Fruit fly (Drosophila melanogaster) whole organism, embryonic: ENCODE measurements around the gene CG13928.

Source experiments
- BtbVII ChIP-seq: fragments of 200-800 bp; sonication (Bioruptor generic); optimal IDR thresholded peaks from 3 replicates; lab custom pipeline; 2017; ENCODE audit warnings: missing biosample characterization, mild to moderate bottlenecking, missing genetic modification characterization
- CG10274 ChIP-seq: fragments of 200-800 bp; sonication (Bioruptor generic); optimal IDR thresholded peaks from 3 replicates; lab custom pipeline; 2017; ENCODE audit warnings: missing biosample characterization, mild to moderate bottlenecking, missing genetic modification characterization
- CG11247 ChIP-seq: fragments of 200-800 bp; sonication (Bioruptor generic); IDR thresholded peaks from 2 replicates; pipeline ENCODE4 v1.3.6; 2022; ENCODE audit warnings: missing biosample characterization, missing genetic modification characterization
- CG16779 ChIP-seq: fragments of 200-800 bp; sonication (Bioruptor generic); IDR thresholded peaks from 2 replicates; pipeline ENCODE4 v1.3.6; 2022; ENCODE audit warnings: missing biosample characterization, missing genetic modification characterization
- CG1792 ChIP-seq: fragments of 200-800 bp; sonication (Bioruptor generic); optimal IDR thresholded peaks from 2 replicates; lab custom pipeline; 2016; ENCODE audit warnings: missing biosample characterization, missing genetic modification characterization
- CG31224 ChIP-seq: fragments of 200-800 bp; sonication (Bioruptor generic); IDR thresholded peaks from 2 replicates; pipeline ENCODE4 v1.3.6; 2022; ENCODE audit warnings: missing biosample characterization, missing genetic modification characterization
- CG3163 ChIP-seq: fragments of 200-800 bp; sonication (Bioruptor generic); optimal IDR thresholded peaks from 3 replicates; lab custom pipeline; 2016; ENCODE audit warnings: missing biosample characterization, missing genetic modification characterization
- CG34422 ChIP-seq: fragments of 200-800 bp; sonication (Bioruptor generic); IDR thresholded peaks from 3 replicates; pipeline ENCODE4 v1.3.6; 2022; ENCODE audit warnings: missing biosample characterization, missing genetic modification characterization
- CG4820 ChIP-seq: fragments of 200-800 bp; sonication (Bioruptor generic); optimal IDR thresholded peaks from 3 replicates; lab custom pipeline; 2016; ENCODE audit warnings: missing biosample characterization, missing genetic modification characterization
- CG5245 ChIP-seq: fragments of 200-800 bp; sonication (Bioruptor generic); optimal IDR thresholded peaks from 3 replicates; lab custom pipeline; 2016; ENCODE audit warnings: missing biosample characterization, missing genetic modification characterization
- CG8765 ChIP-seq: fragments of 200-800 bp; sonication (Bioruptor generic); IDR thresholded peaks from 2 replicates; pipeline ENCODE4 v1.3.6; 2022; ENCODE audit warnings: missing biosample characterization, missing genetic modification characterization
- CG9215 ChIP-seq: fragments of 200-800 bp; sonication (Bioruptor generic); IDR thresholded peaks from 2 replicates; pipeline ENCODE4 v1.3.6; 2022; ENCODE audit warnings: missing biosample characterization, missing genetic modification characterization
- CG9727 ChIP-seq: fragments of 200-800 bp; sonication (Bioruptor generic); optimal IDR thresholded peaks from 3 replicates; lab custom pipeline; 2017; ENCODE audit warnings: missing biosample characterization, mild to moderate bottlenecking, missing genetic modification characterization
- CG9797 ChIP-seq: fragments of 200-800 bp; sonication (Bioruptor generic); optimal IDR thresholded peaks from 3 replicates; lab custom pipeline; 2018; ENCODE audit warnings: missing biosample characterization, mild to moderate bottlenecking, missing genetic modification characterization
- Doc3 ChIP-seq: fragments of 200-800 bp; sonication (Bioruptor generic); IDR thresholded peaks from 3 replicates; pipeline ENCODE4 v1.3.6; 2022; ENCODE audit warnings: missing biosample characterization, missing genetic modification characterization; ENCODE audit not compliant: partially characterized antibody
- Dp ChIP-seq: fragments of 200-800 bp; sonication (Bioruptor generic); optimal IDR thresholded peaks from 2 replicates; lab custom pipeline; 2018; ENCODE audit warnings: missing biosample characterization, mild to moderate bottlenecking, missing genetic modification characterization, moderate library complexity
- ERR ChIP-seq: fragments of 200-800 bp; sonication (Bioruptor generic); optimal IDR thresholded peaks from 2 replicates; lab custom pipeline; 2016; ENCODE audit warnings: missing biosample characterization, missing genetic modification characterization
- Ets65A ChIP-seq: fragments of 200-800 bp; sonication (Bioruptor generic); peaks from one replicate; lab custom pipeline; 2016; ENCODE audit warnings: missing biosample characterization, missing genetic modification characterization
- Fer1 ChIP-seq: fragments of 200-800 bp; sonication (Bioruptor generic); optimal IDR thresholded peaks from 2 replicates; lab custom pipeline; 2017; ENCODE audit warnings: missing biosample characterization, mild to moderate bottlenecking, missing genetic modification characterization
- Hand ChIP-seq: fragments of 200-800 bp; sonication (Bioruptor generic); optimal IDR thresholded peaks from 2 replicates; lab custom pipeline; 2017; ENCODE audit warnings: mild to moderate bottlenecking, missing biosample characterization, missing genetic modification reagents, missing genetic modification characterization
- Jarid2 ChIP-seq: fragments of 200-800 bp; sonication (Bioruptor generic); optimal IDR thresholded peaks from 3 replicates; lab custom pipeline; 2017; ENCODE audit warnings: mild to moderate bottlenecking, missing biosample characterization, missing genetic modification reagents, missing genetic modification characterization
- Lpt ChIP-seq: fragments of >200 bp; optimal IDR thresholded peaks from 2 replicates; lab custom pipeline; 2018; ENCODE audit warnings: missing biosample characterization, missing genetic modification characterization
- MESR4 ChIP-seq: fragments of 200-800 bp; sonication (Bioruptor generic); optimal IDR thresholded peaks from 2 replicates; lab custom pipeline; 2018; ENCODE audit warnings: missing biosample characterization, mild to moderate bottlenecking, missing genetic modification characterization, moderate library complexity
- Max ChIP-seq: fragments of 200-800 bp; sonication (Bioruptor generic); optimal IDR thresholded peaks from 2 replicates; lab custom pipeline; 2016; ENCODE audit warnings: missing biosample characterization, mild to moderate bottlenecking, missing genetic modification characterization
- Mes4 ChIP-seq: fragments of 200-800 bp; sonication (Bioruptor generic); optimal IDR thresholded peaks from 2 replicates; lab custom pipeline; 2016; ENCODE audit warnings: missing biosample characterization, missing genetic modification characterization
- NC2α ChIP-seq: fragments of 200-800 bp; sonication (Bioruptor generic); optimal IDR thresholded peaks from 2 replicates; lab custom pipeline; 2016; ENCODE audit warnings: missing biosample characterization, missing genetic modification characterization
- NfI ChIP-seq: fragments of 200-800 bp; sonication (Bioruptor generic); optimal IDR thresholded peaks from 3 replicates; lab custom pipeline; 2018; ENCODE audit warnings: missing biosample characterization, mild to moderate bottlenecking, missing genetic modification characterization, moderate library complexity
- Ravus ChIP-seq: fragments of 200-800 bp; sonication (Bioruptor generic); IDR thresholded peaks from 2 replicates; pipeline ENCODE4 v1.3.6; 2022; ENCODE audit warnings: missing biosample characterization, missing genetic modification characterization
- Rx ChIP-seq: fragments of 200-800 bp; sonication (Bioruptor generic); IDR thresholded peaks from 2 replicates; pipeline ENCODE4 v1.3.6; 2022; ENCODE audit warnings: missing biosample characterization, missing genetic modification characterization
- az2 ChIP-seq: fragments of 200-800 bp; sonication (Bioruptor generic); optimal IDR thresholded peaks from 3 replicates; lab custom pipeline; 2016; ENCODE audit warnings: missing biosample characterization, missing genetic modification characterization
- cg ChIP-seq: fragments of 200-800 bp; sonication (Bioruptor generic); optimal IDR thresholded peaks from 3 replicates; lab custom pipeline; 2019; ENCODE audit warnings: missing biosample characterization, mild to moderate bottlenecking, missing genetic modification characterization, moderate library complexity
- crol ChIP-seq: fragments of 200-800 bp; sonication (Bioruptor generic); IDR thresholded peaks from 2 replicates; pipeline ENCODE4 v1.3.6; 2022; ENCODE audit warnings: missing biosample characterization, missing genetic modification characterization
- disco-r ChIP-seq: fragments of 200-800 bp; sonication (Bioruptor generic); optimal IDR thresholded peaks from 2 replicates; lab custom pipeline; 2016; ENCODE audit warnings: missing biosample characterization, missing genetic modification characterization
- ems ChIP-seq: fragments of 200-800 bp; sonication (Bioruptor generic); optimal IDR thresholded peaks from 3 replicates; lab custom pipeline; 2016; ENCODE audit warnings: missing biosample characterization, missing genetic modification characterization
- fd3F ChIP-seq: fragments of 200-800 bp; sonication (Bioruptor generic); optimal IDR thresholded peaks from 2 replicates; lab custom pipeline; 2018; ENCODE audit warnings: missing biosample characterization, mild to moderate bottlenecking, missing genetic modification characterization, moderate library complexity
- fd96Cb ChIP-seq: fragments of 200-800 bp; sonication (Bioruptor generic); optimal IDR thresholded peaks from 2 replicates; lab custom pipeline; 2018; ENCODE audit warnings: missing biosample characterization, mild to moderate bottlenecking, missing genetic modification characterization, moderate library complexity
- grau ChIP-seq: fragments of 200-800 bp; optimal IDR thresholded peaks from 3 replicates; lab custom pipeline; 2019; ENCODE audit warnings: missing biosample characterization, mild to moderate bottlenecking, missing genetic modification characterization, moderate library complexity
- hbn ChIP-seq: fragments of 200-800 bp; sonication (Bioruptor generic); IDR thresholded peaks from 2 replicates; pipeline ENCODE4 v1.3.6; 2022; ENCODE audit warnings: missing biosample characterization, missing genetic modification characterization; ENCODE audit not compliant: partially characterized antibody
- hkb ChIP-seq, 2 experiments: fragments of 200-800 bp in 1 of 2; fragments of >200 bp in 1 of 2; sonication (Bioruptor generic) in 1 of 2; IDR thresholded peaks in 1 of 2; optimal IDR thresholded peaks in 1 of 2; 2 replicates each; pipeline versions ENCODE4 v1.3.6 to Lab custom; 2017 to 2022; ENCODE audit warnings: missing biosample characterization in 1 of 2, missing genetic modification characterization in 1 of 2
- lov ChIP-seq, 2 experiments: fragments of 200-800 bp in 1 of 2; fragments of >200 bp in 1 of 2; sonication (Bioruptor generic) in 1 of 2; IDR thresholded peaks in 1 of 2; optimal IDR thresholded peaks in 1 of 2; 2 replicates in 1 of 2; 3 replicates in 1 of 2; pipeline versions ENCODE4 v1.3.6 to Lab custom; 2017 to 2022; ENCODE audit warnings: missing biosample characterization in 1 of 2, missing genetic modification characterization in 1 of 2
- mirr ChIP-seq: fragments of 200-800 bp; sonication (Bioruptor generic); optimal IDR thresholded peaks from 3 replicates; lab custom pipeline; 2018; ENCODE audit warnings: missing biosample characterization, mild to moderate bottlenecking, missing genetic modification characterization
- onecut ChIP-seq: fragments of 200-800 bp; sonication (Bioruptor generic); IDR thresholded peaks from 2 replicates; pipeline ENCODE4 v1.3.6; 2022; ENCODE audit warnings: missing biosample characterization, missing genetic modification characterization
- pzg ChIP-seq: fragments of 200-800 bp; sonication (Bioruptor generic); optimal IDR thresholded peaks from 3 replicates; lab custom pipeline; 2018; ENCODE audit warnings: missing biosample characterization, mild to moderate bottlenecking, missing genetic modification characterization, moderate library complexity
- sc ChIP-seq, 3 experiments: fragments of >200 bp in 2 of 3; fragments of 200-800 bp in 1 of 3; sonication (Bioruptor generic) in 1 of 3; optimal IDR thresholded peaks; 2 replicates in 2 of 3; 3 replicates in 1 of 3; lab custom pipeline; 2017; ENCODE audit warnings: mild to moderate bottlenecking in 1 of 3, missing biosample characterization in 1 of 3, missing genetic modification characterization in 1 of 3, missing genetic modification reagents in 1 of 3
- seq ChIP-seq: fragments of 200-800 bp; sonication (Bioruptor generic); IDR thresholded peaks from 2 replicates; pipeline ENCODE4 v1.3.6; 2022; ENCODE audit warnings: missing biosample characterization, missing genetic modification characterization
- shn ChIP-seq: fragments of 200-800 bp; sonication (Bioruptor generic); optimal IDR thresholded peaks from 3 replicates; lab custom pipeline; 2016; ENCODE audit warnings: missing biosample characterization, missing genetic modification characterization
- sr ChIP-seq: fragments of 200-800 bp; sonication (Bioruptor generic); IDR thresholded peaks from 3 replicates; pipeline ENCODE4 v1.3.6; 2022; ENCODE audit warnings: missing biosample characterization, missing genetic modification characterization
- stc ChIP-seq: fragments of 200-800 bp; sonication (Bioruptor generic); IDR thresholded peaks from 2 replicates; pipeline ENCODE4 v1.3.6; 2022; ENCODE audit warnings: missing biosample characterization, missing genetic modification characterization
- unc-4 ChIP-seq: fragments of 200-800 bp; sonication (Bioruptor generic); IDR thresholded peaks from 2 replicates; pipeline ENCODE4 v1.3.6; 2022; ENCODE audit warnings: missing biosample characterization, missing genetic modification characterization; ENCODE audit not compliant: partially characterized antibody
- wdn ChIP-seq: fragments of 200-800 bp; sonication (Bioruptor generic); IDR thresholded peaks from 2 replicates; pipeline ENCODE4 v1.3.6; 2022; ENCODE audit warnings: missing biosample characterization, missing genetic modification characterization

The CG13928 gene

dm6 chr3L:1577338-1577737 is 50.8 kb downstream of the CG13928 start (continued):
- TF ChIP-seq hkb (optimal IDR thresholded peaks at IDR 0.05; lab: Kevin White, UChicago) (no peak), hkb (GFP tag; IDR thresholded peaks at IDR 0.05; lab: Robert Waterston, UW) (peak; percentile 15; the same call in 1 of the 2 replicates), Rx (GFP tag; lab: Robert Waterston, UW) (no peak), cg (GFP tag; lab: Kevin White, UChicago) (peak; percentile 66), Doc3 (GFP tag; lab: Robert Waterston, UW) (0 out of 3 replicates have a peak, but pooled peaks have one; percentile 17), CG4820 (GFP tag; lab: Kevin White, UChicago) (no peak), CG10274 (GFP tag; lab: Kevin White, UChicago) (no peak), shn (GFP tag; lab: Kevin White, UChicago) (no peak), disco-r (no peak), CG9215 (GFP tag; lab: Robert Waterston, UW) (no peak), BtbVII (GFP tag; lab: Kevin White, UChicago) (no peak), CG9797 (GFP tag; lab: Kevin White, UChicago) (no peak), sc (optimal IDR thresholded peaks at IDR 0.05; lab: Kevin White, UChicago) (no peak), sc (GFP tag; optimal IDR thresholded peaks at IDR 0.05; lab: Kevin White, UChicago) (no peak), CG31224 (no peak), mirr (GFP tag; lab: Kevin White, UChicago) (no peak), NfI (GFP tag; lab: Kevin White, UChicago) (no peak), wdn (GFP tag; lab: Robert Waterston, UW) (no peak), CG5245 (no peak), Ets65A (GFP tag; lab: Kevin White, UChicago) (no peak), NC2α (GFP tag; lab: Kevin White, UChicago) (no peak), MESR4 (no peak), Ravus (GFP tag; lab: Robert Waterston, UW) (no peak), pzg (GFP tag; lab: Kevin White, UChicago) (no peak), ERR (GFP tag; lab: Kevin White, UChicago) (no peak), unc-4 (GFP tag; lab: Robert Waterston, UW) (no peak), hbn (GFP tag; lab: Robert Waterston, UW) (no peak), ems (GFP tag; lab: Kevin White, UChicago) (no peak), Mes4 (no peak), sr (peak; percentile 30; the same call in 1 of the 3 replicates), CG16779 (GFP tag; lab: Robert Waterston, UW) (no peak), grau (tag; lab: Kevin White, UChicago) (no peak), Jarid2 (peak; percentile 9), Dp (GFP tag; lab: Kevin White, UChicago) (no peak), Fer1 (no peak), fd3F (GFP tag; lab: Kevin White, UChicago) (no peak), CG9727 (GFP tag; lab: Kevin White, UChicago) (no peak), crol (GFP tag; lab: Robert Waterston, UW) (peak; percentile 71), CG8765 (GFP tag; lab: Robert Waterston, UW) (no peak), CG34422 (peak; percentile 47; the same call in 1 of the 3 replicates), onecut (GFP tag; lab: Robert Waterston, UW) (peak; percentile 98), stc (no peak), Hand (GFP tag; lab: Kevin White, UChicago) (no peak), CG1792 (GFP tag; lab: Kevin White, UChicago) (no peak), az2 (GFP tag; lab: Kevin White, UChicago) (no peak), lov (optimal IDR thresholded peaks at IDR 0.05; lab: Kevin White, UChicago) (no peak), lov (GFP tag; IDR thresholded peaks at IDR 0.05; lab: Robert Waterston, UW) (no peak), CG11247 (GFP tag; lab: Robert Waterston, UW) (0 out of 2 replicates have a peak, but pooled peaks have one; percentile 27), seq (GFP tag; lab: Robert Waterston, UW) (peak; percentile 75), Lpt (GFP tag; lab: Kevin White, UChicago) (no peak), CG3163 (GFP tag; lab: Kevin White, UChicago) (no peak), Max (GFP tag; lab: Kevin White, UChicago) (no peak), fd96Cb (tag; lab: Kevin White, UChicago) (no peak)
